Fruit fly (Drosophila melanogaster) whole organism, embryonic: Measurements from ENCODE around the gene CG32236.

ENCODE experiments used
- Abd-B ChIP-seq: fragments of 200-800 bp; sonication (Bioruptor generic); optimal IDR thresholded peaks from 2 replicates; lab custom pipeline; 2018; ENCODE audit warnings: missing biosample characterization, mild to moderate bottlenecking, missing genetic modification characterization, moderate library complexity
- CG11695 ChIP-seq: fragments of 200-800 bp; sonication (Bioruptor generic); IDR thresholded peaks from 3 replicates; pipeline ENCODE4 v1.3.6; 2022; ENCODE audit warnings: missing biosample characterization, missing genetic modification characterization
- CG11696 ChIP-seq: fragments of 200-800 bp; sonication (Bioruptor generic); IDR thresholded peaks from 2 replicates; pipeline ENCODE4 v1.3.6; 2022; ENCODE audit warnings: missing biosample characterization, missing genetic modification characterization
- CG13123 ChIP-seq: fragments of 200-800 bp; sonication (Bioruptor generic); optimal IDR thresholded peaks from 2 replicates; lab custom pipeline; 2016; ENCODE audit warnings: missing biosample characterization, missing genetic modification characterization
- CG13287 ChIP-seq: fragments of 200-800 bp; sonication (Bioruptor generic); IDR thresholded peaks from 2 replicates; pipeline ENCODE4 v1.3.6; 2022; ENCODE audit warnings: missing biosample characterization, missing genetic modification characterization; ENCODE audit not compliant: partially characterized antibody
- CG15011 ChIP-seq: fragments of 200-800 bp; sonication (Bioruptor generic); optimal IDR thresholded peaks from 3 replicates; lab custom pipeline; 2018; ENCODE audit warnings: missing biosample characterization, mild to moderate bottlenecking, missing genetic modification characterization
- CG1602 ChIP-seq: fragments of 200-800 bp; sonication (Bioruptor generic); optimal IDR thresholded peaks from 3 replicates; lab custom pipeline; 2016; ENCODE audit warnings: missing biosample characterization, missing genetic modification characterization
- CG17361 ChIP-seq: fragments of 200-800 bp; sonication (Bioruptor generic); IDR thresholded peaks from 3 replicates; pipeline ENCODE4 v1.3.6; 2022; ENCODE audit warnings: missing biosample characterization, missing genetic modification characterization
- CG17829 ChIP-seq: fragments of 200-800 bp; optimal IDR thresholded peaks from 2 replicates; lab custom pipeline; 2019; ENCODE audit warnings: missing biosample characterization, mild to moderate bottlenecking, missing genetic modification characterization, moderate library complexity
- CG2678 ChIP-seq: fragments of 200-800 bp; sonication (Bioruptor generic); optimal IDR thresholded peaks from 3 replicates; lab custom pipeline; 2019; ENCODE audit warnings: missing biosample characterization, mild to moderate bottlenecking, missing genetic modification characterization, moderate library complexity
- CG2712 ChIP-seq: fragments of 200-800 bp; optimal IDR thresholded peaks from 3 replicates; lab custom pipeline; 2019; ENCODE audit warnings: missing biosample characterization, mild to moderate bottlenecking, missing genetic modification characterization, moderate library complexity
- CG30403 ChIP-seq: fragments of 200-800 bp; sonication (Bioruptor generic); optimal IDR thresholded peaks from 3 replicates; lab custom pipeline; 2016; ENCODE audit warnings: missing biosample characterization, missing genetic modification characterization
- CG31388 ChIP-seq: fragments of 200-800 bp; sonication (Bioruptor generic); optimal IDR thresholded peaks from 2 replicates; lab custom pipeline; 2016; ENCODE audit warnings: missing biosample characterization, missing genetic modification characterization
- CG31441 ChIP-seq: fragments of 200-800 bp; sonication (Bioruptor generic); IDR thresholded peaks from 2 replicates; pipeline ENCODE4 v1.3.6; 2022; ENCODE audit warnings: missing biosample characterization, missing genetic modification characterization
- CG3407 ChIP-seq: fragments of 200-800 bp; sonication (Bioruptor generic); optimal IDR thresholded peaks from 2 replicates; lab custom pipeline; 2018; ENCODE audit warnings: missing biosample characterization, mild to moderate bottlenecking, missing genetic modification characterization
- CG6175 ChIP-seq: fragments of 200-800 bp; sonication (Bioruptor generic); IDR thresholded peaks from 3 replicates; pipeline ENCODE4 v1.3.6; 2022; ENCODE audit warnings: missing biosample characterization, missing genetic modification characterization
- CG7372 ChIP-seq: fragments of 200-800 bp; sonication (Bioruptor generic); IDR thresholded peaks from 2 replicates; pipeline ENCODE4 v1.3.6; 2022; ENCODE audit warnings: missing biosample characterization, missing genetic modification characterization
- CG7963 ChIP-seq: fragments of 200-800 bp; sonication (Bioruptor generic); IDR thresholded peaks from 3 replicates; pipeline ENCODE4 v1.3.6; 2022; ENCODE audit warnings: missing biosample characterization, missing genetic modification characterization; ENCODE audit not compliant: partially characterized antibody
- CG9215 ChIP-seq: fragments of 200-800 bp; sonication (Bioruptor generic); IDR thresholded peaks from 2 replicates; pipeline ENCODE4 v1.3.6; 2022; ENCODE audit warnings: missing biosample characterization, missing genetic modification characterization
- CG9727 ChIP-seq: fragments of 200-800 bp; sonication (Bioruptor generic); optimal IDR thresholded peaks from 3 replicates; lab custom pipeline; 2017; ENCODE audit warnings: missing biosample characterization, mild to moderate bottlenecking, missing genetic modification characterization
- CG9932 ChIP-seq: fragments of 200-800 bp; sonication (Bioruptor generic); IDR thresholded peaks from 2 replicates; pipeline ENCODE4 v1.3.6; 2022; ENCODE audit warnings: missing biosample characterization, missing genetic modification characterization
- Lim3 ChIP-seq: fragments of 200-800 bp; sonication (Bioruptor generic); IDR thresholded peaks from 2 replicates; pipeline ENCODE4 v1.3.6; 2022; ENCODE audit warnings: missing biosample characterization, missing genetic modification characterization
- NfI ChIP-seq: fragments of 200-800 bp; sonication (Bioruptor generic); optimal IDR thresholded peaks from 3 replicates; lab custom pipeline; 2018; ENCODE audit warnings: missing biosample characterization, mild to moderate bottlenecking, missing genetic modification characterization, moderate library complexity
- Scr ChIP-seq: fragments of 200-800 bp; sonication (Bioruptor generic); IDR thresholded peaks from 2 replicates; pipeline ENCODE4 v1.3.6; 2022; ENCODE audit warnings: missing biosample characterization, missing genetic modification characterization; ENCODE audit not compliant: partially characterized antibody
- Spps ChIP-seq: fragments of 200-800 bp; sonication (Bioruptor generic); optimal IDR thresholded peaks from 2 replicates; lab custom pipeline; 2018; ENCODE audit warnings: missing biosample characterization, mild to moderate bottlenecking, missing genetic modification characterization
- abd-A ChIP-seq: fragments of 200-800 bp; sonication (Bioruptor generic); optimal IDR thresholded peaks from 3 replicates; lab custom pipeline; 2019; ENCODE audit warnings: missing biosample characterization, mild to moderate bottlenecking, missing genetic modification characterization, moderate library complexity
- dpn ChIP-seq, 2 experiments: fragments of 200-800 bp; sonication (Bioruptor generic); optimal IDR thresholded peaks; 3 replicates each; lab custom pipeline; 2016; ENCODE audit warnings: missing biosample characterization in 2 of 2, missing genetic modification characterization in 2 of 2
- dysf ChIP-seq: fragments of 200-800 bp; sonication (Bioruptor generic); IDR thresholded peaks from 3 replicates; pipeline ENCODE4 v1.3.6; 2022; ENCODE audit warnings: missing biosample characterization, missing genetic modification characterization
- gem ChIP-seq: fragments of 200-800 bp; sonication (Bioruptor generic); optimal IDR thresholded peaks from 2 replicates; lab custom pipeline; 2019; ENCODE audit warnings: missing biosample characterization, mild to moderate bottlenecking, missing genetic modification characterization, moderate library complexity
- inv ChIP-seq: fragments of 200-800 bp; sonication (Bioruptor generic); IDR thresholded peaks from 2 replicates; pipeline ENCODE4 v1.3.6; 2022; ENCODE audit warnings: missing biosample characterization, missing genetic modification characterization; ENCODE audit not compliant: partially characterized antibody
- nmo ChIP-seq: fragments of 200-800 bp; sonication (Bioruptor generic); optimal IDR thresholded peaks from 2 replicates; lab custom pipeline; 2018; ENCODE audit warnings: missing biosample characterization, mild to moderate bottlenecking, missing genetic modification characterization, moderate library complexity
- phol ChIP-seq: fragments of 200-800 bp; sonication (Bioruptor generic); optimal IDR thresholded peaks from 3 replicates; lab custom pipeline; 2018; ENCODE audit warnings: missing biosample characterization, mild to moderate bottlenecking, missing genetic modification characterization, moderate library complexity
- ro ChIP-seq: fragments of 200-800 bp; sonication (Bioruptor generic); IDR thresholded peaks from 2 replicates; pipeline ENCODE4 v1.3.6; 2022; ENCODE audit warnings: missing biosample characterization, missing genetic modification characterization
- row ChIP-seq: fragments of 200-800 bp; sonication (Bioruptor generic); IDR thresholded peaks from 3 replicates; pipeline ENCODE4 v1.3.6; 2022; ENCODE audit warnings: missing biosample characterization, missing genetic modification characterization
- sima ChIP-seq: fragments of 200-800 bp; sonication (Bioruptor generic); optimal IDR thresholded peaks from 2 replicates; lab custom pipeline; 2016; ENCODE audit warnings: missing biosample characterization, missing genetic modification characterization
- sisA ChIP-seq: fragments of 200-800 bp; sonication (Bioruptor generic); IDR thresholded peaks from 2 replicates; pipeline ENCODE4 v1.3.6; 2022; ENCODE audit warnings: missing biosample characterization, missing genetic modification characterization
- trh ChIP-seq: fragments of 200-800 bp; sonication (Bioruptor generic); optimal IDR thresholded peaks from 2 replicates; lab custom pipeline; 2016; ENCODE audit warnings: missing biosample characterization, missing genetic modification characterization
- vvl ChIP-seq: fragments of 200-800 bp; sonication (Bioruptor generic); IDR thresholded peaks from 2 replicates; pipeline ENCODE4 v1.3.6; 2022; ENCODE audit warnings: missing biosample characterization, missing genetic modification characterization
- zen ChIP-seq: fragments of 200-800 bp; sonication (Bioruptor generic); optimal IDR thresholded peaks from 3 replicates; lab custom pipeline; 2018; ENCODE audit warnings: missing biosample characterization, mild to moderate bottlenecking, missing genetic modification characterization, moderate library complexity

CG32236 gene

DNA sequence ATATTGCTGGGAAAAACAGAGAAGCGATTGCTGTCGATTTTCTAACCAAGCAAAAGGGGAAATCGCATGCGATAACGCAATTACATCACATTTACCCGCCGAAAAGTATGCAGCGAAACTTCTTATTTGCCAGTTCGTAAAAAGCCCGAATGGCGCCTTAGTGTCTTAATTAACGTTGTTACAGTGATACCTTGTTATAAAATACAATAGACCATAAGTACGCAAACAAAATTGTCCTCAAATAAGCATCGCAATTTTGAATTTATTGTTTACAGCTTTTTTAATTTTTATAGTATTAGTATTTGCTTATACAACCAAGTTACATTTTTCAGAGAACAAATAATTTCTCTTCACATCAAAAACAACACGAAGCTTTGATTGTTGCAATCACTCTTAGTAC is 23.5 kb upstream of the CG32236 start (continued):
- TF ChIP-seq dpn (GFP tag; optimal IDR thresholded peaks at IDR 0.05; lab: Kevin White, UChicago) (peak in 1 of 2 experiments; percentile 41), CG9932 (GFP tag; lab: Robert Waterston, UW) (peak; percentile 60; the same call in 1 of the 2 replicates), CG11695 (0 out of 3 replicates have a peak, but pooled peaks have one; percentile 28), CG30403 (GFP tag; lab: Kevin White, UChicago) (peak; percentile 27), CG13287 (peak; percentile 57; the same call in 1 of the 2 replicates), Abd-B (peak; percentile 10), CG7963 (GFP tag; lab: Robert Waterston, UW) (no peak), CG2678 (tag; lab: Kevin White, UChicago) (peak; percentile 11), sisA (GFP tag; lab: Robert Waterston, UW) (peak; percentile 45), ro (GFP tag; lab: Robert Waterston, UW) (no peak), vvl (GFP tag; lab: Robert Waterston, UW) (peak; percentile 71), CG11696 (0 out of 2 replicates have a peak, but pooled peaks have one; percentile 11), Lim3 (GFP tag; lab: Robert Waterston, UW) (0 out of 2 replicates have a peak, but pooled peaks have one; percentile 21), CG15011 (GFP tag; lab: Kevin White, UChicago) (no peak), gem (peak; percentile 49), CG6175 (GFP tag; lab: Robert Waterston, UW) (0 out of 3 replicates have a peak, but pooled peaks have one; percentile 8), CG3407 (GFP tag; lab: Kevin White, UChicago) (no peak), zen (tag; lab: Kevin White, UChicago) (peak; percentile 66), nmo (GFP tag; lab: Kevin White, UChicago) (peak; percentile 17), Scr (GFP tag; lab: Robert Waterston, UW) (no peak), phol (tag; lab: Kevin White, UChicago) (peak; percentile 23), CG9215 (GFP tag; lab: Robert Waterston, UW) (no peak), CG17361 (GFP tag; lab: Robert Waterston, UW) (0 out of 3 replicates have a peak, but pooled peaks have one; percentile 20), dysf (peak; percentile 55), CG13123 (GFP tag; lab: Kevin White, UChicago) (no peak), abd-A (tag; lab: Kevin White, UChicago) (no peak), Spps (tag; lab: Kevin White, UChicago) (no peak), CG9727 (GFP tag; lab: Kevin White, UChicago) (no peak), CG31388 (no peak), sima (GFP tag; lab: Kevin White, UChicago) (no peak), trh (GFP tag; lab: Kevin White, UChicago) (no peak), NfI (peak; percentile 0), CG31441 (GFP tag; lab: Robert Waterston, UW) (peak; percentile 17; the same call in 1 of the 2 replicates), CG17829 (peak; percentile 21), CG1602 (peak; percentile 23), CG7372 (peak; percentile 31; the same call in 1 of the 2 replicates), row (peak; percentile 56), CG2712 (tag; lab: Kevin White, UChicago) (peak; percentile 45)

DNA sequence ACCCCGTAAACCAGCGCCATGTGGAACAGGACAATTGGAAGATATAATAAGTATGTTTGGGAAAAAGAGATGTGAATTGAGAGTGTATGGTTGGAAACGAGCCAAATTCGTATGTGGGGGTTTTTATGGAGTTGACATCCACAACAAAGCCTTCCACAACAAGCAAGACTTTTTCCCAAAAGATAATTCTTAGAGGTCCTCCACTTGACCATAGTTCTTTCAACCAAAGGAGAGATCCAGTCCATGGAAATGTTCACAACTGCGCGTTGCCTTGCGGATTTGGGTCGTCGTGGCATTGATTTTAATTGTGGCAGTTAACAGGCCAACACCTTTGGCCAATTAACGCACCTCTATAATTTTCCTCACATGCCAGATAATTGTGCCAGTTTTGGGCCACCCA is 22.8 kb upstream of the CG32236 start, which contains the start of gene CG18418:
Gene CG18418 (minus strand): TSS at position 101 of the 400 bp plus-strand sequence.
- no peak for TF ChIP-seq inv (GFP tag; lab: Robert Waterston, UW)
